Worm (Caenorhabditis elegans): Measurements from ENCODE around the gene nhr-127.

Gene nhr-127

DNA sequence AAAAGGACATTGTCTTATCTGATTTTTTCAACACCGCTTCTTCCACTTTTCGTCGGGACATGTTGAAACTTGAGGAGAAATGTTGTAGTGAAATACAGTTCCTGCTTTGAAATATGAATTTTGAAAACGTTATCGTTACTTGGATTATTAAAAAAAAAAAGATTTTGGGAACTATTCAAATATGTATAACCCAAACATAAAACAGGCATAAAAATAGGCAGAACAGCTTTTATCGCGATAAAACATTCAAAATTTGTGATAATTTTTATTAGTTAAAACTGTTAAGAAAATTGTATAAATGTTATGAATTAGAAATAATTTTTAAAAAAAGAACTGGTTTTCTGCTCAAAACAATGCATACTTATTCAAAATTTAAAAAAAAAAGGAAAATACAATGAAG, 3.4 kb upstream of the nhr-127 start, which contains the start of gene bgnt-1.3:
bgnt-1.3 (minus strand) TSS at position 101 of the 400 bp plus-strand sequence.
- TF ChIP-seq ets-7 (tag; optimal IDR thresholded peaks at IDR 0.05) (no peak), flt-1 (GFP tag; IDR thresholded peaks at IDR 0.05) (no peak), tra-4 (tag; optimal IDR thresholded peaks at IDR 0.05) (no peak), tbx-11 (GFP tag; IDR thresholded peaks at IDR 0.05) (no peak), pes-1 (GFP tag; IDR thresholded peaks at IDR 0.05) (no peak), tbx-37 (GFP tag; conservative IDR thresholded peaks at IDR 0.05) (no peak), hmg-4 (GFP tag; optimal IDR thresholded peaks at IDR 0.05) (no peak), aly-1 (tag; optimal IDR thresholded peaks at IDR 0.05) (no peak), sea-1 (GFP tag; conservative IDR thresholded peaks at IDR 0.05) (no peak), scrt-1 (GFP tag; IDR thresholded peaks at IDR 0.05) (no peak), hnd-1 (tag; optimal IDR thresholded peaks at IDR 0.05) (no peak), ama-1 (optimal IDR thresholded peaks at IDR 0.05) (no peak), ceh-36 (tag; optimal IDR thresholded peaks at IDR 0.05) (no peak), ceh-13 (GFP tag; optimal IDR thresholded peaks at IDR 0.05) (no peak)

DNA sequence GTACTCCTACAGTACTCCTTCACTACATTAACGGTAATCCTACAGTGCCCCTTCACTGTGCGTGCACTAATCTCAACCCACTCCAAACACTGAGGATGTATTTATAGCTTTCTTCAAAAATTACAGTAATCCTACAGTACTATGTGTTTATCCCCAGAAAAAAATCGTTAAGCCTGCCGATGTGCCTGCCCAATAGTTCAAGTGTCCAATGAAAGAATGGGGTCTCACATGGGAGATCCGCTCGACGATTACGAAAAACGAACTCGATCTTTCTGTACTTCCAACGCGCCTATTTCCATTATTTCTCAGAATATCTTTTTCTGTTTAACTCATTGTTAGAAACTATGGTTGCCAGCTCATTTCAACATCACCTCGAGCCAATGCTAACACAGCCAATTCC, 1.6 kb upstream of the nhr-127 start, which contains the start of gene nhr-218:
nhr-218 (plus strand) TSS at position 301 of the 400 bp plus-strand sequence.
- no peak for TF ChIP-seq sea-1 (GFP tag; conservative IDR thresholded peaks at IDR 0.05)
- TF ChIP-seq aly-1 (tag; optimal IDR thresholded peaks at IDR 0.05) = no peak
- TF ChIP-seq ets-7 (tag; optimal IDR thresholded peaks at IDR 0.05) = no peak
- no peak for TF ChIP-seq scrt-1 (GFP tag; IDR thresholded peaks at IDR 0.05)
- no peak for TF ChIP-seq hmbx-1 (tag; optimal IDR thresholded peaks at IDR 0.05)
- no peak for TF ChIP-seq ama-1 (optimal IDR thresholded peaks at IDR 0.05)

DNA sequence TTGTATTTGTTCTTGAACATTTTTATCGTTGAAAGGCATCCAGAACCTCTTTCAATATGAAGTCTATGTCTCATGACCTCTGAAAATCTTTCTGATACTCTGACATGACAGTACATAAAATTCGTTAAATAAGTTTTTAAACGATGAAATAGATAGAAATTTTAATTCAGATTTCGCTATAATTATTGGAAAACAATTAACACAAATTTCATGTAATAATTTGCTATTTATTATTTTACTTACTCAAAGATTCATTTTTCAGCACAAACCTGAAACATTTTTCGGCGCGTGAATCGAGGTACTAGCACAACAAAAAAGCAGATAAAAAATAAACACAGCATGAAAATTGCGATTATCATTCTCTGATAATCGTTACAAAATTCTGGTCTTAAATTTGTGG, 6.7 kb downstream of the nhr-127 start, which contains the start of gene T13F3.4:
T13F3.4 (minus strand) TSS at position 101 of the 400 bp plus-strand sequence.
- TF ChIP-seq scrt-1 (GFP tag; IDR thresholded peaks at IDR 0.05) (no peak), ama-1 (optimal IDR thresholded peaks at IDR 0.05) (no peak), tra-4 (tag; optimal IDR thresholded peaks at IDR 0.05) (no peak), ceh-36 (tag; optimal IDR thresholded peaks at IDR 0.05) (no peak), sea-1 (GFP tag; conservative IDR thresholded peaks at IDR 0.05) (no peak), hmbx-1 (tag; optimal IDR thresholded peaks at IDR 0.05) (no peak), hmg-4 (GFP tag; optimal IDR thresholded peaks at IDR 0.05) (no peak), flt-1 (GFP tag; IDR thresholded peaks at IDR 0.05) (no peak), F13C5.2 (tag; optimal IDR thresholded peaks at IDR 0.05) (no peak), pes-1 (GFP tag; IDR thresholded peaks at IDR 0.05) (no peak), hnd-1 (tag; optimal IDR thresholded peaks at IDR 0.05) (no peak)

DNA sequence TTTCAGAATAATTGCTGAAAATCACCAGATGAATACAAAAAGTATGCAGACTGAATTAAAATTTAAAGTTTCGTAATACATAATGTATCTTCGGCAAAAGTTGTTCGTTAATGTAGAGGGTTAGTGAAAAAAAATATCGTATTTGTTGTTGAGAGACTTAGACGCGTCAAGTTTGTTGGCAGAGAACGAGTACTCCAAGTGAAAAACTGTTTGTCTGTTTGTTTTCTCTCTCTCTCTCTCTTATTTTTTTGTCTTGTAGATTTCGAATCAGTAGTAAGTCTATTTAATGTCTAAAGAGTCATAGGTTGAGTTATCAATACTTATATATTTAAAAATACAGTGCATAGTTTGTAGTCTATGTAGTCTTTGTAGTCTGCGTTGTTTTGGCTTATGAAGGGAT, 9.8 kb downstream of the nhr-127 start, which contains the start of the genes fbxa-2 and T13F3.8:
fbxa-2 (minus strand) TSS at position 101 of the 400 bp plus-strand sequence.
T13F3.8 (plus strand) TSS at position 245 of the 400 bp plus-strand sequence.
- TF ChIP-seq tbx-11 (GFP tag; IDR thresholded peaks at IDR 0.05) (no peak), tra-4 (tag; optimal IDR thresholded peaks at IDR 0.05) (no peak), hmg-4 (GFP tag; optimal IDR thresholded peaks at IDR 0.05) (no peak), flt-1 (GFP tag; IDR thresholded peaks at IDR 0.05) (no peak), B0310.2 (tag; optimal IDR thresholded peaks at IDR 0.05) (no peak)

DNA sequence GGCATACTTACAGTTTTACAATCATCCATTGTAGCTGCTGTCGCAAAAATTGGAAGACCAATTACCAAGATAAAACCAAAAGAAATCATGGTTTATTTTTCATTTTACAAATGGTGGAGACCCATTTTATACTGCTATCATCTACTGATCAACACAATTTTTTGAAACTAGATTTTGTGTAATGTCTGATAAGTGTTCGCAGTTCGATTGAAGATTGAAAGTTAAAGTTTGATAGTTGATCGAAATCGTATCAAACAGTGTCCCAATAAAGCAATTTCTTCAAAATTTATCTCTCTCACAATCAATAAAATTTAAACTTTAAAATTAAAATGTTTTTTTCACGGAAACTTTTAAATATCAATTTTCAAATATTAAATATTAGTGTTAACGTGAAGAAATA, 11.3 kb downstream of the nhr-127 start, which contains the start of gene T13F3.6:
T13F3.6 (minus strand) TSS at position 101 of the 400 bp plus-strand sequence.
- TF ChIP-seq tbx-37 (GFP tag; conservative IDR thresholded peaks at IDR 0.05) (no peak), ceh-36 (tag; optimal IDR thresholded peaks at IDR 0.05) (no peak), hnd-1 (tag; optimal IDR thresholded peaks at IDR 0.05) (no peak), hmg-4 (GFP tag; optimal IDR thresholded peaks at IDR 0.05) (no peak), F13C5.2 (tag; optimal IDR thresholded peaks at IDR 0.05) (no peak)

DNA sequence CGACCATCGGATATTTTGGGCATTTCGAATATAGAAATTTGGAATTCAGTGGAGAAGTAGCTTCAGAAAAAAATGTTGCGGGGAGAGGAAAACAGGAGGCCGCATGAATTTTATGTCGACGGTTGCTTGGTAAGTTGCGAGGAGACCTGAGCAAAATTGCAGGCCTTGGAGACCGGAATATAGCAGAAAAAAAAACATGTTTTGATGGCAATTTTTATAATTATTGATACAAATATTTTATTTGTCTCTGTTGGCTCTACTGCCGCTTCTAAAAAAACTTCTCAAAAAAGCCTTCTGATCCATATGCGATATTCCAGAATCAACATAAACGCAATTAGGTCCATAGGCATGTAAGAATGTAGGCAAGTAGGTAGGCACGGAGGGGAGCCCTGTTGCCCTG, 15.6 kb downstream of the nhr-127 start, which contains the start of gene pacl-1:
pacl-1 (minus strand) TSS at position 101 of the 400 bp plus-strand sequence.
- TF ChIP-seq F13C5.2 (tag; optimal IDR thresholded peaks at IDR 0.05) (no peak), tra-4 (tag; optimal IDR thresholded peaks at IDR 0.05) (no peak)

DNA sequence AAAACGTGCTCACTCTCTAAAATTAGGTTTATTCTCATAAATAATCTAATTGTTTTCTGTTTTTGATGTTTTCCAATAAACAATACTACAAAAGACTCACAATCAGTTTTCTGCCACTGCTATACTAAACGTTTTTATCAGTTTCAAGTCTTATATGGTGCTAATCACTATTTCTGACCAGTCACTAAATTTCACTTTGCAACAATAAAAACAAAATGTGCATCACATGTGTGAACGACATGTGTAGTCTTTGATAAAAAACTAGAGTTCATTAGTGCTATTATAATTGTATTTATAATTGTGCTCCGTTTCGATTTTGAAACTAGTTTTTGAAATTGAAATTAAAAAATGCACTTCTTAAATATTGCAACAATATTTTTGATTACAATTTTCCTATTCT, 18.1 kb downstream of the nhr-127 start, which contains the start of gene cyp-37B1:
cyp-37B1 (plus strand) TSS at position 199 of the 400 bp plus-strand sequence.
- no peak for TF ChIP-seq hmbx-1 (tag; optimal IDR thresholded peaks at IDR 0.05)
- TF ChIP-seq ets-7 (tag; optimal IDR thresholded peaks at IDR 0.05) = no peak
- no peak for TF ChIP-seq scrt-1 (GFP tag; IDR thresholded peaks at IDR 0.05)
- no peak for TF ChIP-seq F13C5.2 (tag; optimal IDR thresholded peaks at IDR 0.05)
- no peak for TF ChIP-seq aly-1 (tag; optimal IDR thresholded peaks at IDR 0.05)
- TF ChIP-seq tra-4 (tag; optimal IDR thresholded peaks at IDR 0.05) = no peak
- no peak for TF ChIP-seq hnd-1 (tag; optimal IDR thresholded peaks at IDR 0.05)
- TF ChIP-seq tbx-37 (GFP tag; conservative IDR thresholded peaks at IDR 0.05) = no peak
- TF ChIP-seq tbx-11 (GFP tag; IDR thresholded peaks at IDR 0.05) = no peak
- TF ChIP-seq B0310.2 (tag; optimal IDR thresholded peaks at IDR 0.05) = no peak
- no peak for TF ChIP-seq ceh-13 (GFP tag; optimal IDR thresholded peaks at IDR 0.05)
- no peak for TF ChIP-seq ama-1 (optimal IDR thresholded peaks at IDR 0.05)

DNA sequence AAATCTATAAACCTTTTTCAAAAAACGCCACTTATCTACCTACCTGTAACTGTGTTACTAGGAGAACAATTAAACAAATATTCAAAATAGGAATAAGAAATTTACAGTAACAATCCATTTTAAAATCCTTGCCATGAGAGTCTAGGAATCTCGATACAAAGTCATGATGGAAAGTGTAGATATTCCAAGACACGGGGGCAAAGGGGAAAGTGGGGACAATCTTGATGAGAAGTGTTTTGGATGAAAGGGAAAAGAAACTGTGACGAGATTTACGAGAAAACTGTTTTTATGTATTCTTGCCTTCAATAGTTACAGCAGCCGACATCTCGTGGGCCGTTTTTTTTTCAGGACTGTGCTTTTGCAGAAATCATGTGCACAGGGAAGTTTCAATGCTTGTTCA, 22.4 kb downstream of the nhr-127 start, which contains the start of gene F28G4.2:
F28G4.2 (minus strand) TSS at position 175 of the 400 bp plus-strand sequence.
- TF ChIP-seq sea-1 (GFP tag; conservative IDR thresholded peaks at IDR 0.05) (no peak), pes-1 (GFP tag; IDR thresholded peaks at IDR 0.05) (no peak), hnd-1 (tag; optimal IDR thresholded peaks at IDR 0.05) (no peak), tra-4 (tag; optimal IDR thresholded peaks at IDR 0.05) (no peak), ama-1 (optimal IDR thresholded peaks at IDR 0.05) (no peak), ceh-13 (GFP tag; optimal IDR thresholded peaks at IDR 0.05) (no peak), tbx-37 (GFP tag; conservative IDR thresholded peaks at IDR 0.05) (no peak), tbx-11 (GFP tag; IDR thresholded peaks at IDR 0.05) (no peak), B0310.2 (tag; optimal IDR thresholded peaks at IDR 0.05) (no peak), ets-7 (tag; optimal IDR thresholded peaks at IDR 0.05) (no peak), F13C5.2 (tag; optimal IDR thresholded peaks at IDR 0.05) (no peak)
